Fruit fly (Drosophila melanogaster) whole organism, pupa: ENCODE measurements around the gene Taf11.

ENCODE experiments used
- CG14655 ChIP-seq: fragments of 200-800 bp; sonication (Bioruptor generic); optimal IDR thresholded peaks from 3 replicates; lab custom pipeline; 2017; ENCODE audit warnings: mild to moderate bottlenecking, missing biosample characterization, missing genetic modification reagents, missing genetic modification characterization
- CG15710 ChIP-seq: fragments of 200-800 bp; sonication (Bioruptor generic); optimal IDR thresholded peaks from 2 replicates; lab custom pipeline; 2018; ENCODE audit warnings: missing biosample characterization, mild to moderate bottlenecking, missing genetic modification characterization, moderate library complexity
- CG17806 ChIP-seq: fragments of 200-800 bp; sonication (Bioruptor generic); optimal IDR thresholded peaks from 2 replicates; lab custom pipeline; 2018; ENCODE audit warnings: missing biosample characterization, mild to moderate bottlenecking, missing genetic modification characterization, moderate library complexity
- CG34367 ChIP-seq: fragments of 200-800 bp; sonication (Bioruptor generic); optimal IDR thresholded peaks from 2 replicates; lab custom pipeline; 2018; ENCODE audit warnings: missing biosample characterization, mild to moderate bottlenecking, missing genetic modification characterization
- CG4496 ChIP-seq: fragments of 200-800 bp; sonication (Bioruptor generic); IDR thresholded peaks from 3 replicates; pipeline ENCODE4 v1.3.6; 2022; ENCODE audit warnings: missing biosample characterization, missing genetic modification characterization
- CG8301 ChIP-seq: fragments of 200-800 bp; sonication (Bioruptor generic); optimal IDR thresholded peaks from 2 replicates; lab custom pipeline; 2018; ENCODE audit warnings: missing biosample characterization, mild to moderate bottlenecking, missing genetic modification characterization
- CG9948 ChIP-seq: fragments of 200-800 bp; sonication (Bioruptor generic); optimal IDR thresholded peaks from 2 replicates; lab custom pipeline; 2018; ENCODE audit warnings: missing biosample characterization, mild to moderate bottlenecking, missing genetic modification characterization, moderate library complexity
- D1 ChIP-seq: fragments of 200-800 bp; sonication (Bioruptor generic); optimal IDR thresholded peaks from 2 replicates; lab custom pipeline; 2018; ENCODE audit warnings: missing biosample characterization, mild to moderate bottlenecking, missing genetic modification characterization, moderate library complexity
- EcR ChIP-seq: fragments of 200-800 bp; sonication (Bioruptor generic); optimal IDR thresholded peaks from 3 replicates; lab custom pipeline; 2019; ENCODE audit warnings: missing biosample characterization, missing genetic modification characterization, mild to moderate bottlenecking, moderate library complexity, missing genetic modification reagents
- Ets98B ChIP-seq: fragments of 200-800 bp; sonication (Bioruptor generic); IDR thresholded peaks from 2 replicates; pipeline ENCODE4 v1.3.6; 2022; ENCODE audit warnings: missing biosample characterization, missing genetic modification characterization
- Pif1B ChIP-seq: fragments of 200-800 bp; sonication (Bioruptor generic); optimal IDR thresholded peaks from 3 replicates; lab custom pipeline; 2016; ENCODE audit warnings: missing biosample characterization, missing genetic modification characterization
- Snoo ChIP-seq: fragments of 200-800 bp; sonication (Bioruptor generic); optimal IDR thresholded peaks from 3 replicates; lab custom pipeline; 2017; ENCODE audit warnings: missing biosample characterization, mild to moderate bottlenecking, missing genetic modification characterization, inconsistent platforms
- fd96Ca ChIP-seq: fragments of 200-800 bp; sonication (Bioruptor generic); IDR thresholded peaks from 3 replicates; pipeline ENCODE4 v1.3.6; 2022; ENCODE audit warnings: missing biosample characterization, missing genetic modification characterization

DNA sequence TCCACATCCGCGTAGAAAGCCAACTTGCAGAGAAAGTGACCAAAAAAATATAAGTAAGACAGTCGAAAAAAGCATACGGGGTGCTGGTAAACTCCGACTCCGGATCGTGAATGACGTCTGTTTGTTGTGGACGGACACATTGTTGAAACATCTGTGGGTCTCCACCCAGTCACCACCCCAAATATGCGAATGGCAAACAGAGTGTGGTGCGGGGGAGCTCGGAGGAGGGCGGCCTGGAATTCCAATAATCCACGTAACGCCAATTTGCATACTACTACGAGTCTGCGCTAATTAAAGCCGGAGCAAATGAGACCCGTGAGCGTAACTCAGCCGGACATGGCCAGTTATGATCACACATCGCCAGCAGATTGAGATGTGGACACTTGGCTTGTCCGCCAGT lies 20.1 kb upstream of the Taf11 start:
- TF ChIP-seq Ets98B (GFP tag; lab: Robert Waterston, UW) (no peak), EcR (GFP tag; lab: Kevin White, UChicago) (no peak), CG8301 (tag; lab: Kevin White, UChicago) (no peak), CG17806 (tag; lab: Kevin White, UChicago) (no peak), Snoo (no peak), CG4496 (no peak), fd96Ca (GFP tag; lab: Robert Waterston, UW) (no peak), Pif1B (GFP tag; lab: Kevin White, UChicago) (no peak), CG9948 (tag; lab: Kevin White, UChicago) (no peak), CG15710 (tag; lab: Kevin White, UChicago) (no peak), CG34367 (tag; lab: Kevin White, UChicago) (no peak), D1 (tag; lab: Kevin White, UChicago) (no peak), CG14655 (no peak)
